Worm (Caenorhabditis elegans): Measurements from ENCODE around the gene chil-18.
A peak's percentile ranks its signal among the peaks of the same experiment; 100 is the strongest.

chil-18 gene

ce11 chrII:9482529-9482928 is 34.5 kb downstream of the chil-18 start:
- no peak for TF ChIP-seq fkh-6 (tag; optimal IDR thresholded peaks at IDR 0.05)
- no peak for TF ChIP-seq syd-9 (tag; optimal IDR thresholded peaks at IDR 0.05)
- no peak for TF ChIP-seq ets-4 (tag; optimal IDR thresholded peaks at IDR 0.05)
- TF ChIP-seq pha-2 (tag; optimal IDR thresholded peaks at IDR 0.05) = no peak
- TF ChIP-seq sox-2 (GFP tag; IDR thresholded peaks at IDR 0.05) = no peak
- TF ChIP-seq hlh-6 (tag; optimal IDR thresholded peaks at IDR 0.05) = no peak
- no peak for TF ChIP-seq mec-3 (tag; optimal IDR thresholded peaks at IDR 0.05; ENCODE audit: borderline replicate concordance)
- no peak for TF ChIP-seq ceh-48 (tag; optimal IDR thresholded peaks at IDR 0.05)
- no peak for TF ChIP-seq T23F11.4 (GFP tag; optimal IDR thresholded peaks at IDR 0.05)
- TF ChIP-seq nhr-232 (tag; optimal IDR thresholded peaks at IDR 0.05) = no peak
- no peak for TF ChIP-seq lim-6 (tag; optimal IDR thresholded peaks at IDR 0.05)
- TF ChIP-seq pqm-1 (tag; optimal IDR thresholded peaks at IDR 0.05) = no peak
- no peak for TF ChIP-seq tbx-2 (tag; optimal IDR thresholded peaks at IDR 0.05)

- TF ChIP-seq madf-2 (tag; optimal IDR thresholded peaks at IDR 0.05) = no peak
- TF ChIP-seq elt-2 (tag; optimal IDR thresholded peaks at IDR 0.05) = peak; percentile 28
These were observed 35.3 kb downstream of the chil-18 start for ce11 chrII:9483342-9483741.

ce11 chrII:9485081-9485730 is 37.1 kb downstream of the chil-18 start:
- TF ChIP-seq ceh-24 (tag; optimal IDR thresholded peaks at IDR 0.05) = no peak
- no peak for TF ChIP-seq sox-2 (GFP tag; IDR thresholded peaks at IDR 0.05)
- no peak for TF ChIP-seq ttx-3 (tag; optimal IDR thresholded peaks at IDR 0.05)
- TF ChIP-seq tbx-2 (tag; optimal IDR thresholded peaks at IDR 0.05) = no peak
- no peak for TF ChIP-seq elt-2 (tag; optimal IDR thresholded peaks at IDR 0.05)
- no peak for TF ChIP-seq ceh-34 (tag; optimal IDR thresholded peaks at IDR 0.05)
- no peak for TF ChIP-seq pha-4 (tag; optimal IDR thresholded peaks at IDR 0.05)
- no peak for TF ChIP-seq npax-4 (tag; optimal IDR thresholded peaks at IDR 0.05)
- no peak for TF ChIP-seq Y22D7AL.16 (tag; optimal IDR thresholded peaks at IDR 0.05)
- TF ChIP-seq rnt-1 (tag; optimal IDR thresholded peaks at IDR 0.05) = no peak
- no peak for TF ChIP-seq hlh-15 (tag; optimal IDR thresholded peaks at IDR 0.05)
- no peak for TF ChIP-seq fax-1 (tag; optimal IDR thresholded peaks at IDR 0.05)

- TF ChIP-seq hlh-13 (GFP tag; optimal IDR thresholded peaks at IDR 0.05) = no peak
- TF ChIP-seq npax-4 (tag; optimal IDR thresholded peaks at IDR 0.05) = no peak
- TF ChIP-seq dmd-4 (tag; optimal IDR thresholded peaks at IDR 0.05; ENCODE audit: borderline replicate concordance) = no peak
- TF ChIP-seq hlh-6 (tag; optimal IDR thresholded peaks at IDR 0.05) = no peak
- TF ChIP-seq ceh-6 (GFP tag; optimal IDR thresholded peaks at IDR 0.05) = no peak
- no peak for TF ChIP-seq ceh-22 (tag; optimal IDR thresholded peaks at IDR 0.05)
- TF ChIP-seq ceh-31 (tag; optimal IDR thresholded peaks at IDR 0.05) = peak; percentile 23
- no peak for TF ChIP-seq Y22D7AL.16 (tag; optimal IDR thresholded peaks at IDR 0.05)
These were observed 39.4 kb downstream of the chil-18 start, which contains the start of gene T19H5.4 for ce11 chrII:9487337-9487950. TSS of gene T19H5.4 (minus strand) at chrII:9487387.

ce11 chrII:9489922-9490321 is 41.9 kb downstream of the chil-18 start:
- TF ChIP-seq nhr-11 (tag; optimal IDR thresholded peaks at IDR 0.05) = no peak
- no peak for TF ChIP-seq dmd-4 (tag; optimal IDR thresholded peaks at IDR 0.05; ENCODE audit: borderline replicate concordance)
- no peak for TF ChIP-seq elt-4 (tag; optimal IDR thresholded peaks at IDR 0.05)
- no peak for TF ChIP-seq rnt-1 (tag; optimal IDR thresholded peaks at IDR 0.05)
- no peak for TF ChIP-seq madf-2 (tag; optimal IDR thresholded peaks at IDR 0.05)
- no peak for TF ChIP-seq hlh-13 (GFP tag; optimal IDR thresholded peaks at IDR 0.05)
- TF ChIP-seq lim-6 (tag; optimal IDR thresholded peaks at IDR 0.05) = no peak

ce11 chrII:9490589-9490988 is 42.5 kb downstream of the chil-18 start:
- TF ChIP-seq ets-4 (tag; optimal IDR thresholded peaks at IDR 0.05) = no peak
- TF ChIP-seq pros-1 (tag; optimal IDR thresholded peaks at IDR 0.05) = no peak
- TF ChIP-seq hlh-6 (tag; optimal IDR thresholded peaks at IDR 0.05) = no peak
- no peak for TF ChIP-seq elt-2 (tag; optimal IDR thresholded peaks at IDR 0.05)
- no peak for TF ChIP-seq lim-6 (tag; optimal IDR thresholded peaks at IDR 0.05)
- no peak for TF ChIP-seq Y22D7AL.16 (tag; optimal IDR thresholded peaks at IDR 0.05)

Data from whole organism, late embryonic.